Fruit fly (Drosophila melanogaster) whole organism, adult: Measurements from ENCODE around the gene His2Av.
A peak's percentile ranks its signal among the peaks of the same experiment; 100 is the strongest.

Experiments
- CG12768 ChIP-seq: fragments of 200-800 bp; sonication (Bioruptor generic); optimal IDR thresholded peaks from 2 replicates; lab custom pipeline; 2017; ENCODE audit warnings: missing biosample characterization, missing genetic modification characterization, mild to moderate bottlenecking, moderate library complexity, missing genetic modification reagents
- CG33017 ChIP-seq: fragments of 200-800 bp; sonication (Bioruptor generic); optimal IDR thresholded peaks from 2 replicates; lab custom pipeline; 2018; ENCODE audit warnings: missing biosample characterization, mild to moderate bottlenecking, missing genetic modification characterization, moderate library complexity
- CG7045 ChIP-seq: fragments of 200-800 bp; sonication (Bioruptor generic); optimal IDR thresholded peaks from 2 replicates; lab custom pipeline; 2017; ENCODE audit warnings: missing biosample characterization, mild to moderate bottlenecking, missing genetic modification characterization
- CG7101 ChIP-seq: fragments of 200-800 bp; sonication (Bioruptor generic); optimal IDR thresholded peaks from 2 replicates; lab custom pipeline; 2018; ENCODE audit warnings: missing biosample characterization, mild to moderate bottlenecking, missing genetic modification characterization, moderate library complexity
- Hr96 ChIP-seq: fragments of 200-800 bp; sonication (Bioruptor generic); optimal IDR thresholded peaks from 2 replicates; lab custom pipeline; 2016; ENCODE audit warnings: missing biosample characterization, missing genetic modification characterization
- Mnt ChIP-seq: fragments of 200-800 bp; sonication (Bioruptor generic); optimal IDR thresholded peaks from 2 replicates; lab custom pipeline; 2016; ENCODE audit warnings: missing biosample characterization, mild to moderate bottlenecking, missing genetic modification characterization
- bab1 ChIP-seq: fragments of 200-800 bp; sonication (Bioruptor generic); optimal IDR thresholded peaks from 3 replicates; lab custom pipeline; 2019; ENCODE audit warnings: missing biosample characterization, mild to moderate bottlenecking, missing genetic modification characterization, moderate library complexity
- kay ChIP-seq: fragments of 200-800 bp; sonication (Bioruptor generic); peaks from one replicate; lab custom pipeline; 2016; ENCODE audit warnings: missing biosample characterization, missing genetic modification characterization, borderline replicate concordance
- ovo ChIP-seq: fragments of 200-800 bp; sonication (Bioruptor generic); optimal IDR thresholded peaks from 2 replicates; lab custom pipeline; 2016; ENCODE audit warnings: missing biosample characterization, missing genetic modification characterization
- toe ChIP-seq: fragments of 200-800 bp; sonication (Bioruptor generic); optimal IDR thresholded peaks from 2 replicates; lab custom pipeline; 2016; ENCODE audit warnings: missing biosample characterization, missing genetic modification characterization

- peak; percentile 60 for TF ChIP-seq bab1 (GFP tag; lab: Kevin White, UChicago)
- TF ChIP-seq ovo, result no peak
- no peak for TF ChIP-seq toe (GFP tag; lab: Kevin White, UChicago)
- no peak for TF ChIP-seq CG12768 (GFP tag; lab: Kevin White, UChicago)
- TF ChIP-seq CG7101 (tag; lab: Kevin White, UChicago), result no peak
- TF ChIP-seq Mnt (GFP tag; lab: Kevin White, UChicago), result peak; percentile 83
- TF ChIP-seq CG33017 (tag; lab: Kevin White, UChicago), result no peak
- no peak for TF ChIP-seq Hr96 (GFP tag; lab: Kevin White, UChicago)
- TF ChIP-seq CG7045 (GFP tag; lab: Kevin White, UChicago), result no peak
- TF ChIP-seq kay, result no peak
These were observed 45.9 kb downstream of the His2Av start, which contains the start of gene Ets97D for dm6 chr3R:26912615-26913014.
